Worm (Caenorhabditis elegans) whole organism, L1 larva: ENCODE measurements around the gene srz-67.

Experiments
- C16A3.4 ChIP-seq: fragments of 150-350 bp; optimal IDR thresholded peaks from 2 replicates; lab custom pipeline; 2014; ENCODE audit warnings: missing biosample characterization, missing genetic modification characterization
- F16B12.6 ChIP-seq: fragments of 150-350 bp; optimal IDR thresholded peaks from 2 replicates; lab custom pipeline; 2014; ENCODE audit warnings: missing biosample characterization, missing genetic modification characterization
- blmp-1 ChIP-seq: fragments of 150-350 bp; optimal IDR thresholded peaks from 2 replicates; lab custom pipeline; 2014; ENCODE audit warnings: missing biosample characterization, missing genetic modification characterization
- ceh-82 ChIP-seq, 3 experiments: fragments of 150-350 bp in 1 of 3; sonication (generic microtip) in 2 of 3; optimal IDR thresholded peaks; 2 replicates each; lab custom pipeline; 2014 to 2017; ENCODE audit warnings: missing biosample characterization in 3 of 3, missing genetic modification characterization in 3 of 3
- ceh-90 ChIP-seq: sonication (generic microtip); optimal IDR thresholded peaks from 2 replicates; lab custom pipeline; 2016; ENCODE audit warnings: missing genetic modification characterization, missing compliant biosample characterization
- efl-1 ChIP-seq, 4 experiments: fragments of 150-350 bp; optimal IDR thresholded peaks in 3 of 4; peaks in 1 of 4; 1 replicate in 1 of 4; 2 replicates in 3 of 4; lab custom pipeline; 2014; ENCODE audit warnings: missing biosample characterization in 2 of 4, missing genetic modification characterization in 2 of 4, missing genetic modification reagents in 2 of 4
- efl-3 ChIP-seq: fragments of 200-800 bp; sonication (Bioruptor generic); optimal IDR thresholded peaks from 2 replicates; lab custom pipeline; 2018; ENCODE audit warnings: mild to moderate bottlenecking, missing genetic modification characterization, missing compliant biosample characterization
- egl-13 ChIP-seq: sonication (generic microtip); optimal IDR thresholded peaks from 2 replicates; lab custom pipeline; 2016; ENCODE audit warnings: missing genotype, missing genetic modification reagents, missing genetic modification characterization, missing compliant biosample characterization
- egl-27 ChIP-seq, 2 experiments: fragments of 150-350 bp in 1 of 2; sonication (generic microtip); optimal IDR thresholded peaks; 3 replicates each; lab custom pipeline; 2017 to 2018; ENCODE audit warnings: missing biosample characterization in 2 of 2, missing genetic modification characterization in 2 of 2, missing genetic modification reagents in 2 of 2
- elt-2 ChIP-seq: sonication (generic microtip); optimal IDR thresholded peaks from 2 replicates; lab custom pipeline; 2016; ENCODE audit warnings: missing genetic modification characterization, mild to moderate bottlenecking, inconsistent platforms, missing compliant biosample characterization, missing genetic modification reagents
- ets-5 ChIP-seq: fragments of 200-800 bp; sonication (Bioruptor generic); IDR thresholded peaks from 2 replicates; pipeline ENCODE4 v1.3.6; 2022; ENCODE audit warnings: missing genetic modification characterization, missing compliant biosample characterization
- hlh-4 ChIP-seq: sonication (generic microtip); optimal IDR thresholded peaks from 2 replicates; lab custom pipeline; 2016; ENCODE audit warnings: mild to moderate bottlenecking, missing genetic modification characterization, missing compliant biosample characterization
- isw-1 ChIP-seq: fragments of 200-800 bp; sonication (Bioruptor generic); IDR thresholded peaks from 2 replicates; pipeline ENCODE4 v1.3.6; 2022; ENCODE audit warnings: missing genetic modification characterization, missing compliant biosample characterization
- jun-1 ChIP-seq: fragments of 150-350 bp; optimal IDR thresholded peaks from 2 replicates; lab custom pipeline; 2014; ENCODE audit warnings: missing biosample characterization, missing genetic modification reagents, missing genetic modification characterization
- lin-14 ChIP-seq: fragments of 200-800 bp; sonication (Bioruptor generic); optimal IDR thresholded peaks from 2 replicates; lab custom pipeline; 2018; ENCODE audit warnings: mild to moderate bottlenecking, missing genetic modification characterization, moderate library complexity, missing compliant biosample characterization
- lin-35 ChIP-seq, 2 experiments: fragments of 150-350 bp; optimal IDR thresholded peaks; 2 replicates each; lab custom pipeline; 2014; ENCODE audit warnings: missing biosample characterization in 2 of 2, missing genetic modification characterization in 2 of 2, missing genetic modification reagents in 2 of 2
- lir-3 ChIP-seq: sonication (generic microtip); optimal IDR thresholded peaks from 2 replicates; lab custom pipeline; 2016; ENCODE audit warnings: mild to moderate bottlenecking, missing genetic modification characterization, moderate library complexity, missing compliant biosample characterization; ENCODE audit not compliant: poor library complexity
- mdl-1 ChIP-seq, 2 experiments: fragments of 150-350 bp; optimal IDR thresholded peaks; 2 replicates each; lab custom pipeline; 2014 to 2017; ENCODE audit warnings: missing biosample characterization in 2 of 2, missing genetic modification characterization in 2 of 2, inconsistent platforms in 1 of 2
- nhr-11 ChIP-seq: fragments of 150-350 bp; optimal IDR thresholded peaks from 2 replicates; lab custom pipeline; 2014; ENCODE audit warnings: missing biosample characterization, missing genetic modification characterization
- nhr-19 ChIP-seq: fragments of 200-800 bp; sonication (Bioruptor generic); conservative IDR thresholded peaks from 2 replicates; pipeline ENCODE4 v1.3.6; 2022; ENCODE audit warnings: missing genetic modification characterization, missing compliant biosample characterization
- nhr-20 ChIP-seq: sonication (generic microtip); optimal IDR thresholded peaks from 2 replicates; lab custom pipeline; 2016; ENCODE audit warnings: mild to moderate bottlenecking, missing genetic modification characterization, missing compliant biosample characterization
- nhr-237 ChIP-seq: fragments of 150-350 bp; optimal IDR thresholded peaks from 2 replicates; lab custom pipeline; 2014; ENCODE audit warnings: missing biosample characterization, missing genetic modification characterization
- nhr-90 ChIP-seq: sonication (generic microtip); optimal IDR thresholded peaks from 2 replicates; lab custom pipeline; 2016; ENCODE audit warnings: mild to moderate bottlenecking, missing genetic modification characterization, missing compliant biosample characterization; ENCODE audit not compliant: poor library complexity
- pag-3 ChIP-seq: sonication (generic microtip); optimal IDR thresholded peaks from 2 replicates; lab custom pipeline; 2017; ENCODE audit warnings: missing genetic modification characterization, mild to moderate bottlenecking, missing compliant biosample characterization, antibody characterized with exemption, borderline replicate concordance; ENCODE audit not compliant: insufficient read depth
- pax-3 ChIP-seq: fragments of 200-800 bp; sonication (Bioruptor generic); optimal IDR thresholded peaks from 2 replicates; lab custom pipeline; 2018; ENCODE audit warnings: mild to moderate bottlenecking, missing genetic modification characterization, moderate library complexity, missing compliant biosample characterization
- pqm-1 ChIP-seq: sonication (generic microtip); optimal IDR thresholded peaks from 3 replicates; lab custom pipeline; 2017; ENCODE audit warnings: missing biosample characterization, missing genetic modification characterization
- rnt-1 ChIP-seq: sonication (generic microtip); optimal IDR thresholded peaks from 2 replicates; lab custom pipeline; 2016; ENCODE audit warnings: mild to moderate bottlenecking, missing genetic modification characterization, moderate library complexity, missing compliant biosample characterization
- sup-37 ChIP-seq: fragments of 200-800 bp; sonication (Bioruptor generic); optimal IDR thresholded peaks from 2 replicates; lab custom pipeline; 2018; ENCODE audit warnings: mild to moderate bottlenecking, missing genetic modification characterization, missing compliant biosample characterization
- swsn-7 ChIP-seq: sonication (generic microtip); optimal IDR thresholded peaks from 2 replicates; lab custom pipeline; 2016; ENCODE audit warnings: missing genetic modification characterization, missing compliant biosample characterization
- tbx-2 ChIP-seq: sonication (generic microtip); optimal IDR thresholded peaks from 2 replicates; lab custom pipeline; 2016; ENCODE audit warnings: missing genetic modification characterization, missing compliant biosample characterization
- tlp-1 ChIP-seq: fragments of 150-350 bp; optimal IDR thresholded peaks from 2 replicates; lab custom pipeline; 2014; ENCODE audit warnings: missing biosample characterization, missing genetic modification characterization
- unc-30 ChIP-seq: sonication (generic microtip); optimal IDR thresholded peaks from 2 replicates; lab custom pipeline; 2017; ENCODE audit warnings: missing biosample characterization, missing genetic modification characterization
- unc-62 ChIP-seq: fragments of 150-350 bp; optimal IDR thresholded peaks from 2 replicates; lab custom pipeline; 2014; ENCODE audit warnings: missing biosample characterization, missing genetic modification reagents, missing genetic modification characterization
- vab-15 ChIP-seq: sonication (generic microtip); optimal IDR thresholded peaks from 2 replicates; lab custom pipeline; 2017; ENCODE audit warnings: missing genotype, mild to moderate bottlenecking, missing genetic modification characterization, missing compliant biosample characterization
- xbp-1 ChIP-seq: sonication (generic microtip); optimal IDR thresholded peaks from 2 replicates; lab custom pipeline; 2016; ENCODE audit warnings: missing genetic modification characterization, missing compliant biosample characterization
- zag-1 ChIP-seq: fragments of 150-350 bp; optimal IDR thresholded peaks from 2 replicates; lab custom pipeline; 2014; ENCODE audit warnings: missing biosample characterization, missing genetic modification characterization
- zip-4 ChIP-seq: fragments of 200-800 bp; sonication (Bioruptor generic); optimal IDR thresholded peaks from 2 replicates; lab custom pipeline; 2018; ENCODE audit warnings: mild to moderate bottlenecking, missing genetic modification characterization, moderate library complexity, missing compliant biosample characterization

Gene srz-67

DNA sequence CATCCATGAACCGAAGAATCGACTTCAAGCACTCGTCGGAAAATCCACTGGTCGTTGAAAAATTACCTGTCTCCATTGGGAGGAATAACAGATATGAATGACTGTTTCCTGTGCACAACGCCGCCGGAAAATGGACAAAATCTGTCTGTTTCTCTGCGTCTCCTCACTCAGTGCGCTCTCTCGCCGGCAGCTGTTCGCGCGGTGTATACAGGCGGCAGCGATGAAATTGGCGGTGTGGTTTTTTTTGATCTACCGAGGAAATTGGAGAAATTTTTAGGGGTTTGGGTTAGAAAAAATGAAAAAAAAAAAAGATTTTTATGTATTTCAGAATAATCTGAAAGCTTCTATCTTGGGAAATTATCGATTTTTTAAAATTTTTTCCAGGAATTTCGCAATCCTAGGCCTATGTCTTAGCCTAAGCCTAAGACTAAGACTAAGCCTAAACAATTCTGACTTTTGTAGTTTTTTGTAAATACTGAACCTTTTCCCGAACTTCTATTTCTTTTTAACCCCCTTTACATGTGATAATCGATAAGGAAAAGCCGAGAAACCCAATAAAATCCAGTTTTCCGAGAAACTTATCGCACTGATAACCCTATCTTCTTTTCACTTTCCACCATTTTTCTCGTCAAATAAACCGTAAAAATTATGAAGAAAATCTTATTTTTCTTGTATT lies 11.2 kb upstream of the srz-67 start, which contains the start of the genes fbxc-50 and C17F4.2:
Gene fbxc-50, minus strand, starts transcription at position 81 of the 676 bp plus-strand sequence.
Gene C17F4.2, plus strand, starts transcription at position 626 of the 676 bp plus-strand sequence.
- TF ChIP-seq nhr-20 (tag; lab: Kevin White, UChicago) = no peak
- peak; percentile 80 for TF ChIP-seq blmp-1 (tag; lab: Kevin White, UChicago)
- TF ChIP-seq efl-1 (optimal IDR thresholded peaks at IDR 0.05; lab: Kevin White, UChicago) = no peak
- peak in 1 of 2 experiments; percentile 56 for TF ChIP-seq efl-1 (GFP tag; optimal IDR thresholded peaks at IDR 0.05 in 1 of 2; lab: Kevin White, UChicago)

DNA sequence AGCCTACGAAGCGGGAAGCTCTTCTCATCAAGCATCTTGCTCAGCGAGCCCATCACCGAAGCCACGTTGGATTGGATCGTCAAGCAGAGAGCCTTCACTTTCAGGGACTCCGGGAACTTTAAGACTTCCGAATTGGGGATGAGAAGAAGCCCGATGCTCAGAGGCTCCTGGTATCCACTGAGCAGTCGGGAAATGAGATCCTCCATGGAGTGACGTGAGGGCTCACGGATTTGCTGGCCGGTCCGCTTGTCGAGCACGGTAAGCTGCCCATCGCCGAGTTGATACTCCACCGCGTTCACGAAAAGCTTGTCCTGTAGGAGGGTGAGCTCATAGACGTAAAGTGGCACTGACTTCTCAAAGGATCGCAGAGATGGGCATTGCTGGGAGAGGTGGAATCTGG lies 10.6 kb upstream of the srz-67 start:
- TF ChIP-seq egl-27 (tag; optimal IDR thresholded peaks at IDR 0.05; lab: Kevin White, UChicago) (no peak), unc-62 (GFP tag; lab: Kevin White, UChicago) (no peak), rnt-1 (tag; lab: Kevin White, UChicago) (no peak), lin-35 (GFP tag; optimal IDR thresholded peaks at IDR 0.05; lab: Kevin White, UChicago) (no peak), sup-37 (GFP tag; lab: Kevin White, UChicago) (no peak), lir-3 (tag; lab: Kevin White, UChicago) (no peak), pag-3 (tag; lab: Kevin White, UChicago) (no peak), nhr-19 (GFP tag; lab: Robert Waterston, UW) (no peak), nhr-11 (tag; lab: Kevin White, UChicago) (no peak), F16B12.6 (tag; lab: Kevin White, UChicago) (no peak), blmp-1 (tag; lab: Kevin White, UChicago) (no peak), nhr-237 (tag; lab: Kevin White, UChicago) (no peak), ets-5 (GFP tag; lab: Robert Waterston, UW) (no peak), lin-14 (GFP tag; lab: Kevin White, UChicago) (no peak), efl-3 (GFP tag; lab: Kevin White, UChicago) (no peak), zip-4 (GFP tag; lab: Kevin White, UChicago) (no peak), xbp-1 (tag; lab: Kevin White, UChicago) (no peak), vab-15 (tag; lab: Kevin White, UChicago) (no peak)

- TF ChIP-seq pqm-1 = peak; percentile 62
- TF ChIP-seq nhr-90 (tag; lab: Kevin White, UChicago) = peak; percentile 37
- TF ChIP-seq zip-4 (GFP tag; lab: Kevin White, UChicago) = no peak
- TF ChIP-seq lin-35 (GFP tag; optimal IDR thresholded peaks at IDR 0.05; lab: Kevin White, UChicago) = peak in 1 of 2 experiments; percentile 34
- peak; percentile 38 for TF ChIP-seq jun-1 (tag; lab: Kevin White, UChicago)
- TF ChIP-seq tlp-1 (tag; lab: Kevin White, UChicago) = peak; percentile 69
- TF ChIP-seq pax-3 (tag; lab: Kevin White, UChicago) = no peak
- peak; percentile 98 for TF ChIP-seq elt-2 (tag; lab: Kevin White, UChicago)
Observed at ce11 chrII:3245836-3246235, 8.9 kb upstream of the srz-67 start, which contains the start of gene C17F4.7. TSS of gene C17F4.7 (minus strand) at chrII:3246015.

ce11 chrII:3244758-3245157 lies 7.8 kb upstream of the srz-67 start:
- TF ChIP-seq egl-27 (tag; optimal IDR thresholded peaks at IDR 0.05; lab: Kevin White, UChicago) = no peak
- no peak for TF ChIP-seq C16A3.4 (tag; lab: Kevin White, UChicago)
- no peak for TF ChIP-seq hlh-4
- no peak for TF ChIP-seq isw-1 (GFP tag; lab: Robert Waterston, UW)
- TF ChIP-seq ceh-90 (tag; lab: Kevin White, UChicago) = no peak
- no peak for TF ChIP-seq swsn-7 (tag; lab: Kevin White, UChicago)
- TF ChIP-seq lin-14 (GFP tag; lab: Kevin White, UChicago) = no peak
- no peak for TF ChIP-seq mdl-1 (tag; optimal IDR thresholded peaks at IDR 0.05; lab: Kevin White, UChicago)
- no peak for TF ChIP-seq zag-1 (tag; lab: Kevin White, UChicago)
- TF ChIP-seq unc-30 (tag; lab: Kevin White, UChicago) = no peak
- TF ChIP-seq nhr-90 (tag; lab: Kevin White, UChicago) = no peak
- no peak for TF ChIP-seq tbx-2 (tag; lab: Kevin White, UChicago)
- no peak for TF ChIP-seq egl-13 (tag; lab: Kevin White, UChicago)
- TF ChIP-seq ets-5 (GFP tag; lab: Robert Waterston, UW) = no peak
- TF ChIP-seq efl-3 (GFP tag; lab: Kevin White, UChicago) = no peak
- TF ChIP-seq ceh-82 (tag; optimal IDR thresholded peaks at IDR 0.05; lab: Kevin White, UChicago) = no peak
- TF ChIP-seq, all 84 proteins: peak for 0
